Fruit fly (Drosophila melanogaster) whole organism, embryonic: ENCODE measurements around the gene Iru.

Experiments
- Antp ChIP-seq: fragments of 200-800 bp; sonication (Bioruptor generic); optimal IDR thresholded peaks from 3 replicates; lab custom pipeline; 2016; ENCODE audit warnings: missing biosample characterization, missing genetic modification characterization
- BEAF-32 ChIP-seq: fragments of 200-800 bp; sonication (Bioruptor generic); optimal IDR thresholded peaks from 3 replicates; lab custom pipeline; 2017; ENCODE audit warnings: missing biosample characterization, missing genetic modification characterization, mild to moderate bottlenecking, moderate library complexity, missing genetic modification reagents
- CG10267 ChIP-seq: fragments of 200-800 bp; sonication (Bioruptor generic); optimal IDR thresholded peaks from 2 replicates; lab custom pipeline; 2018; ENCODE audit warnings: missing biosample characterization, mild to moderate bottlenecking, missing genetic modification characterization, moderate library complexity
- CG11093 ChIP-seq: fragments of 200-800 bp; sonication (Bioruptor generic); IDR thresholded peaks from 3 replicates; pipeline ENCODE4 v1.3.6; 2022; ENCODE audit warnings: missing biosample characterization, missing genetic modification characterization
- CG11456 ChIP-seq: fragments of 200-800 bp; sonication (Bioruptor generic); IDR thresholded peaks from 3 replicates; pipeline ENCODE4 v1.3.6; 2022; ENCODE audit warnings: missing biosample characterization, missing genetic modification characterization
- CG12219 ChIP-seq: fragments of 200-800 bp; sonication (Bioruptor generic); optimal IDR thresholded peaks from 3 replicates; lab custom pipeline; 2018; ENCODE audit warnings: missing biosample characterization, mild to moderate bottlenecking, missing genetic modification characterization
- CG12236 ChIP-seq: fragments of 200-800 bp; sonication (Bioruptor generic); optimal IDR thresholded peaks from 2 replicates; lab custom pipeline; 2016; ENCODE audit warnings: missing biosample characterization, missing genetic modification characterization
- CG14710 ChIP-seq: fragments of 200-800 bp; sonication (Bioruptor generic); optimal IDR thresholded peaks from 3 replicates; lab custom pipeline; 2019; ENCODE audit warnings: missing biosample characterization, mild to moderate bottlenecking, missing genetic modification characterization, moderate library complexity
- CG15514 ChIP-seq: fragments of 200-800 bp; sonication (Bioruptor generic); optimal IDR thresholded peaks from 3 replicates; lab custom pipeline; 2017; ENCODE audit warnings: missing biosample characterization, missing genetic modification characterization, mild to moderate bottlenecking, moderate library complexity, missing genetic modification reagents
- CG2712 ChIP-seq: fragments of 200-800 bp; optimal IDR thresholded peaks from 3 replicates; lab custom pipeline; 2019; ENCODE audit warnings: missing biosample characterization, mild to moderate bottlenecking, missing genetic modification characterization, moderate library complexity
- CG34224 ChIP-seq: fragments of 200-800 bp; sonication (Bioruptor generic); IDR thresholded peaks from 3 replicates; pipeline ENCODE4 v1.3.6; 2022; ENCODE audit warnings: missing biosample characterization, missing genetic modification characterization; ENCODE audit not compliant: partially characterized antibody
- CG3847 ChIP-seq: fragments of 200-800 bp; sonication (Bioruptor generic); IDR thresholded peaks from 2 replicates; pipeline ENCODE4 v1.3.6; 2022; ENCODE audit warnings: missing biosample characterization, missing genetic modification characterization
- CG3995 ChIP-seq: fragments of 200-800 bp; sonication (Bioruptor generic); optimal IDR thresholded peaks from 3 replicates; lab custom pipeline; 2016; ENCODE audit warnings: missing biosample characterization, missing genetic modification characterization
- CG4282 ChIP-seq: fragments of 200-800 bp; sonication (Bioruptor generic); optimal IDR thresholded peaks from 2 replicates; lab custom pipeline; 2016; ENCODE audit warnings: missing biosample characterization, missing genetic modification characterization
- CG4424 ChIP-seq: fragments of 200-800 bp; sonication (Bioruptor generic); optimal IDR thresholded peaks from 3 replicates; lab custom pipeline; 2016; ENCODE audit warnings: missing biosample characterization, missing genetic modification characterization
- CG7963 ChIP-seq: fragments of 200-800 bp; sonication (Bioruptor generic); IDR thresholded peaks from 3 replicates; pipeline ENCODE4 v1.3.6; 2022; ENCODE audit warnings: missing biosample characterization, missing genetic modification characterization; ENCODE audit not compliant: partially characterized antibody
- CHES-1-like ChIP-seq: fragments of 200-800 bp; sonication (Bioruptor generic); optimal IDR thresholded peaks from 2 replicates; lab custom pipeline; 2016; ENCODE audit warnings: missing biosample characterization, missing genetic modification characterization
- Doc3 ChIP-seq: fragments of 200-800 bp; sonication (Bioruptor generic); IDR thresholded peaks from 3 replicates; pipeline ENCODE4 v1.3.6; 2022; ENCODE audit warnings: missing biosample characterization, missing genetic modification characterization; ENCODE audit not compliant: partially characterized antibody
- Dp ChIP-seq: fragments of 200-800 bp; sonication (Bioruptor generic); optimal IDR thresholded peaks from 2 replicates; lab custom pipeline; 2018; ENCODE audit warnings: missing biosample characterization, mild to moderate bottlenecking, missing genetic modification characterization, moderate library complexity
- Dref ChIP-seq: fragments of 200-800 bp; sonication (Bioruptor generic); IDR thresholded peaks from 2 replicates; pipeline ENCODE4 v1.3.6; 2022; ENCODE audit warnings: missing biosample characterization, missing genetic modification characterization
- Fer1 ChIP-seq: fragments of 200-800 bp; sonication (Bioruptor generic); optimal IDR thresholded peaks from 2 replicates; lab custom pipeline; 2017; ENCODE audit warnings: missing biosample characterization, mild to moderate bottlenecking, missing genetic modification characterization
- HLHmδ ChIP-seq: fragments of 200-800 bp; sonication (Bioruptor generic); optimal IDR thresholded peaks from 2 replicates; lab custom pipeline; 2018; ENCODE audit warnings: missing biosample characterization, mild to moderate bottlenecking, missing genetic modification characterization, moderate library complexity
- MESR4 ChIP-seq: fragments of 200-800 bp; sonication (Bioruptor generic); optimal IDR thresholded peaks from 2 replicates; lab custom pipeline; 2018; ENCODE audit warnings: missing biosample characterization, mild to moderate bottlenecking, missing genetic modification characterization, moderate library complexity
- MTF-1 ChIP-seq: fragments of 200-800 bp; sonication (Bioruptor generic); optimal IDR thresholded peaks from 2 replicates; lab custom pipeline; 2018; ENCODE audit warnings: missing biosample characterization, mild to moderate bottlenecking, missing genetic modification characterization, borderline replicate concordance
- Myb ChIP-seq: fragments of 200-800 bp; sonication (Bioruptor generic); optimal IDR thresholded peaks from 2 replicates; lab custom pipeline; 2016; ENCODE audit warnings: missing biosample characterization, missing genetic modification characterization
- Opbp ChIP-seq: fragments of 200-800 bp; sonication (Bioruptor generic); IDR thresholded peaks from 3 replicates; pipeline ENCODE4 v1.3.6; 2022; ENCODE audit warnings: missing biosample characterization, missing genetic modification characterization; ENCODE audit not compliant: partially characterized antibody
- PHDP ChIP-seq: fragments of 200-800 bp; sonication (Bioruptor generic); optimal IDR thresholded peaks from 3 replicates; lab custom pipeline; 2018; ENCODE audit warnings: missing biosample characterization, mild to moderate bottlenecking, missing genetic modification characterization, moderate library complexity
- TFAM ChIP-seq: fragments of 200-800 bp; sonication (Bioruptor generic); optimal IDR thresholded peaks from 2 replicates; lab custom pipeline; 2017; ENCODE audit warnings: missing biosample characterization, missing genetic modification characterization, inconsistent platforms
- amos ChIP-seq: fragments of 200-800 bp; sonication (Bioruptor generic); IDR thresholded peaks from 2 replicates; pipeline ENCODE4 v1.3.6; 2022; ENCODE audit warnings: missing biosample characterization, missing genetic modification characterization; ENCODE audit not compliant: partially characterized antibody
- ato ChIP-seq: fragments of 200-800 bp; sonication (Bioruptor generic); IDR thresholded peaks from 2 replicates; pipeline ENCODE4 v1.3.6; 2022; ENCODE audit warnings: missing biosample characterization, missing genetic modification characterization; ENCODE audit not compliant: partially characterized antibody
- bigmax ChIP-seq: fragments of 200-800 bp; sonication (Bioruptor generic); optimal IDR thresholded peaks from 2 replicates; lab custom pipeline; 2018; ENCODE audit warnings: missing biosample characterization, mild to moderate bottlenecking, missing genetic modification characterization
- bsh ChIP-seq, 2 experiments: fragments of 200-800 bp; sonication (Bioruptor generic); optimal IDR thresholded peaks; 2 replicates each; lab custom pipeline; 2017 to 2018; ENCODE audit warnings: mild to moderate bottlenecking in 2 of 2, missing biosample characterization in 2 of 2, missing genetic modification characterization in 2 of 2, moderate library complexity in 1 of 2
- corto ChIP-seq: fragments of 200-800 bp; sonication (Bioruptor generic); optimal IDR thresholded peaks from 2 replicates; lab custom pipeline; 2016; ENCODE audit warnings: missing biosample characterization, mild to moderate bottlenecking, missing genetic modification characterization, moderate library complexity
- emc ChIP-seq: fragments of 200-800 bp; sonication (Bioruptor generic); optimal IDR thresholded peaks from 2 replicates; lab custom pipeline; 2016; ENCODE audit warnings: missing biosample characterization, missing genetic modification characterization
- hth ChIP-seq: fragments of >200 bp; optimal IDR thresholded peaks from 2 replicates; lab custom pipeline; 2017; ENCODE audit warnings: inconsistent platforms
- inv ChIP-seq: fragments of 200-800 bp; sonication (Bioruptor generic); IDR thresholded peaks from 2 replicates; pipeline ENCODE4 v1.3.6; 2022; ENCODE audit warnings: missing biosample characterization, missing genetic modification characterization; ENCODE audit not compliant: partially characterized antibody
- knrl ChIP-seq: fragments of 200-800 bp; sonication (Bioruptor generic); IDR thresholded peaks from 3 replicates; pipeline ENCODE4 v1.3.6; 2022; ENCODE audit warnings: missing biosample characterization, missing genetic modification characterization; ENCODE audit not compliant: partially characterized antibody
- lilli ChIP-seq: fragments of 200-800 bp; sonication (Bioruptor generic); optimal IDR thresholded peaks from 3 replicates; lab custom pipeline; 2016; ENCODE audit warnings: missing biosample characterization, missing genetic modification characterization
- nmo ChIP-seq: fragments of 200-800 bp; sonication (Bioruptor generic); optimal IDR thresholded peaks from 2 replicates; lab custom pipeline; 2018; ENCODE audit warnings: missing biosample characterization, mild to moderate bottlenecking, missing genetic modification characterization, moderate library complexity
- phol ChIP-seq: fragments of 200-800 bp; sonication (Bioruptor generic); optimal IDR thresholded peaks from 3 replicates; lab custom pipeline; 2018; ENCODE audit warnings: missing biosample characterization, mild to moderate bottlenecking, missing genetic modification characterization, moderate library complexity
- pzg ChIP-seq: fragments of 200-800 bp; sonication (Bioruptor generic); optimal IDR thresholded peaks from 3 replicates; lab custom pipeline; 2018; ENCODE audit warnings: missing biosample characterization, mild to moderate bottlenecking, missing genetic modification characterization, moderate library complexity
- row ChIP-seq: fragments of 200-800 bp; sonication (Bioruptor generic); IDR thresholded peaks from 3 replicates; pipeline ENCODE4 v1.3.6; 2022; ENCODE audit warnings: missing biosample characterization, missing genetic modification characterization
- slbo ChIP-seq: fragments of 200-800 bp; sonication (Bioruptor generic); IDR thresholded peaks from 2 replicates; pipeline ENCODE4 v1.3.6; 2022; ENCODE audit warnings: missing biosample characterization, missing genetic modification characterization
- tna ChIP-seq: fragments of 200-800 bp; sonication (Bioruptor generic); IDR thresholded peaks from 2 replicates; pipeline ENCODE4 v1.3.6; 2022; ENCODE audit warnings: missing biosample characterization, missing genetic modification characterization; ENCODE audit not compliant: partially characterized antibody
- vnd ChIP-seq: fragments of 200-800 bp; sonication (Bioruptor generic); IDR thresholded peaks from 3 replicates; pipeline ENCODE4 v1.3.6; 2022; ENCODE audit warnings: missing biosample characterization, missing genetic modification characterization; ENCODE audit not compliant: partially characterized antibody
- wek ChIP-seq: fragments of 200-800 bp; sonication (Bioruptor generic); optimal IDR thresholded peaks from 3 replicates; lab custom pipeline; 2018; ENCODE audit warnings: missing biosample characterization, mild to moderate bottlenecking, missing genetic modification characterization, moderate library complexity
- zen2 ChIP-seq: fragments of 200-800 bp; sonication (Bioruptor generic); IDR thresholded peaks from 3 replicates; pipeline ENCODE4 v1.3.6; 2022; ENCODE audit warnings: missing biosample characterization, missing genetic modification characterization; ENCODE audit not compliant: partially characterized antibody

The Iru gene

dm6 chr3R:9003600-9004223 lies 2.5 kb upstream of the Iru start, which contains the start of the genes CG31100 and CG11980:
Gene CG31100, minus strand, starts transcription at chr3R:9003650.
Gene CG11980, plus strand, starts transcription at chr3R:9004017.
- TF ChIP-seq CG15514 (GFP tag; lab: Kevin White, UChicago) = peak; percentile 58
- peak; percentile 55; the same call in 2 of the 3 replicates for TF ChIP-seq zen2 (GFP tag; lab: Robert Waterston, UW)
- peak; percentile 75 for TF ChIP-seq bigmax
- peak; percentile 86 for TF ChIP-seq BEAF-32 (GFP tag; lab: Kevin White, UChicago)
- TF ChIP-seq TFAM = no peak
- no peak for TF ChIP-seq CG12236
- TF ChIP-seq row (GFP tag; lab: Robert Waterston, UW) = no peak
- peak; percentile 18 for TF ChIP-seq CG3995
- TF ChIP-seq CG34224 (GFP tag; lab: Robert Waterston, UW) = peak; percentile 73
- TF ChIP-seq CG7963 (GFP tag; lab: Robert Waterston, UW) = peak; percentile 57; the same call in 1 of the 3 replicates
- no peak for TF ChIP-seq emc (GFP tag; lab: Kevin White, UChicago)
- TF ChIP-seq CG11093 (GFP tag; lab: Robert Waterston, UW) = no peak
- TF ChIP-seq amos = peak; percentile 77
- peak; percentile 46 for TF ChIP-seq CG3847 (GFP tag; lab: Robert Waterston, UW)
- TF ChIP-seq HLHmδ (GFP tag; lab: Kevin White, UChicago) = no peak
- peak; percentile 16 for TF ChIP-seq PHDP (tag; lab: Kevin White, UChicago)
- no peak for TF ChIP-seq bsh (GFP tag; optimal IDR thresholded peaks at IDR 0.05; lab: Kevin White, UChicago)
- peak; percentile 42; the same call in 1 of the 3 replicates for TF ChIP-seq vnd
- TF ChIP-seq Fer1 (GFP tag; lab: Kevin White, UChicago) = peak; percentile 17
- TF ChIP-seq Opbp = peak; percentile 80
- TF ChIP-seq Myb (GFP tag; lab: Kevin White, UChicago) = peak; percentile 99
- no peak for TF ChIP-seq Antp (GFP tag; lab: Kevin White, UChicago)
- TF ChIP-seq ato (GFP tag; lab: Robert Waterston, UW) = 0 out of 2 replicates have a peak, but pooled peaks have one; percentile 39
- TF ChIP-seq Doc3 (GFP tag; lab: Robert Waterston, UW) = peak; percentile 65; the same call in 1 of the 3 replicates
- no peak for TF ChIP-seq CG4424 (GFP tag; lab: Kevin White, UChicago)
- TF ChIP-seq inv (GFP tag; lab: Robert Waterston, UW) = peak; percentile 60; the same call in 1 of the 2 replicates
- peak; percentile 30 for TF ChIP-seq lilli
- peak; percentile 94 for TF ChIP-seq phol (tag; lab: Kevin White, UChicago)
- no peak for TF ChIP-seq CG4282 (GFP tag; lab: Kevin White, UChicago)
- no peak for TF ChIP-seq CG11456 (GFP tag; lab: Robert Waterston, UW)
- TF ChIP-seq MTF-1 = no peak
- TF ChIP-seq wek (GFP tag; lab: Kevin White, UChicago) = peak; percentile 23
- peak; percentile 84 for TF ChIP-seq Dref (GFP tag; lab: Robert Waterston, UW)
- peak; percentile 46 for TF ChIP-seq CG2712 (tag; lab: Kevin White, UChicago)
- peak; percentile 74 for TF ChIP-seq Dp (GFP tag; lab: Kevin White, UChicago)
- peak; percentile 55 for TF ChIP-seq CG10267 (tag; lab: Kevin White, UChicago)
- TF ChIP-seq CHES-1-like = peak; percentile 33
- TF ChIP-seq tna = 0 out of 2 replicates have a peak, but pooled peaks have one; percentile 40
- TF ChIP-seq CG12219 (GFP tag; lab: Kevin White, UChicago) = no peak
- peak; percentile 73 for TF ChIP-seq knrl (GFP tag; lab: Robert Waterston, UW)
- TF ChIP-seq hth = no peak
- no peak for TF ChIP-seq slbo (GFP tag; lab: Robert Waterston, UW)
- peak; percentile 77 for TF ChIP-seq MESR4 (GFP tag; lab: Kevin White, UChicago)
- TF ChIP-seq CG14710 (tag; lab: Kevin White, UChicago) = peak; percentile 79
- peak; percentile 87 for TF ChIP-seq pzg (GFP tag; lab: Kevin White, UChicago)
- TF ChIP-seq nmo (GFP tag; lab: Kevin White, UChicago) = peak; percentile 38
- TF ChIP-seq corto (GFP tag; lab: Kevin White, UChicago) = no peak
